Worm (Caenorhabditis elegans) whole organism, L4 larva: ENCODE results near the gene ucp-4.

Experiments used
- D1046.2 ChIP-seq: fragments of 200-800 bp; sonication (Bioruptor generic); IDR thresholded peaks from 2 replicates; pipeline ENCODE4 v1.3.6; 2022; ENCODE audit warnings: missing genetic modification characterization, missing compliant biosample characterization
- F26F4.8 ChIP-seq: fragments of 200-800 bp; sonication (Bioruptor generic); conservative IDR thresholded peaks from 2 replicates; pipeline ENCODE4 v1.3.6; 2022; ENCODE audit warnings: missing genetic modification characterization, missing compliant biosample characterization
- F44E2.7 ChIP-seq: fragments of 200-800 bp; sonication (Bioruptor generic); IDR thresholded peaks from 2 replicates; pipeline ENCODE4 v2.1.2; 2022; ENCODE audit warnings: missing genetic modification characterization, missing compliant biosample characterization
- T20F7.1 ChIP-seq: fragments of 200-800 bp; sonication (Bioruptor generic); optimal IDR thresholded peaks from 2 replicates; lab custom pipeline; 2018; ENCODE audit warnings: mild to moderate bottlenecking, missing genetic modification characterization, missing compliant biosample characterization
- T26A8.4 ChIP-seq: fragments of 200-800 bp; sonication (Bioruptor generic); IDR thresholded peaks from 2 replicates; pipeline ENCODE4 v1.3.6; 2022; ENCODE audit warnings: missing genetic modification characterization, missing compliant biosample characterization
- Y48G9A.11 ChIP-seq: fragments of 200-800 bp; sonication (Bioruptor generic); IDR thresholded peaks from 2 replicates; pipeline ENCODE4 v1.3.6; 2022; ENCODE audit warnings: missing genetic modification reagents, missing genetic modification characterization, missing compliant biosample characterization
- Y5F2A.4 ChIP-seq: fragments of 200-800 bp; sonication (Bioruptor generic); optimal IDR thresholded peaks from 2 replicates; lab custom pipeline; 2018; ENCODE audit warnings: mild to moderate bottlenecking, missing genetic modification characterization, missing compliant biosample characterization
- aha-1 ChIP-seq: fragments of 150-350 bp; peaks from one replicate; lab custom pipeline; 2014; ENCODE audit warnings: missing biosample characterization, missing genetic modification characterization
- aly-2 ChIP-seq: sonication (generic microtip); optimal IDR thresholded peaks from 2 replicates; lab custom pipeline; 2018; ENCODE audit warnings: missing biosample characterization, missing genetic modification characterization
- arid-1 ChIP-seq: fragments of 200-800 bp; sonication (Bioruptor generic); conservative IDR thresholded peaks from 2 replicates; pipeline ENCODE4 v1.3.6; 2022; ENCODE audit warnings: missing genetic modification reagents, missing genetic modification characterization, missing compliant biosample characterization
- ceh-20 ChIP-seq: fragments of 200-800 bp; sonication (Bioruptor generic); IDR thresholded peaks from 2 replicates; pipeline ENCODE4 v1.3.6; 2022; ENCODE audit warnings: missing genetic modification reagents, missing genetic modification characterization, missing compliant biosample characterization
- ceh-28 ChIP-seq: fragments of 150-350 bp; optimal IDR thresholded peaks from 2 replicates; lab custom pipeline; 2014; ENCODE audit warnings: missing biosample characterization, missing genetic modification reagents, missing genetic modification characterization
- ctbp-1 ChIP-seq: fragments of 200-800 bp; sonication (Bioruptor generic); IDR thresholded peaks from 2 replicates; pipeline ENCODE4 v1.3.6; 2022; ENCODE audit warnings: missing genetic modification reagents, missing genetic modification characterization, missing compliant biosample characterization
- daf-16 ChIP-seq, 3 experiments: sonication (generic microtip); optimal IDR thresholded peaks; 2 replicates each; lab custom pipeline; 2016 to 2017; ENCODE audit warnings: missing genetic modification characterization in 3 of 3, missing genetic modification reagents in 3 of 3, mild to moderate bottlenecking in 2 of 3, missing compliant biosample characterization in 2 of 3, missing biosample characterization in 1 of 3, moderate library complexity in 1 of 3
- daf-19 ChIP-seq: fragments of 200-800 bp; sonication (Bioruptor generic); conservative IDR thresholded peaks from 2 replicates; pipeline ENCODE4 v1.3.6; 2022; ENCODE audit warnings: missing genetic modification characterization, missing compliant biosample characterization
- daf-8 ChIP-seq: fragments of 200-800 bp; sonication (Bioruptor generic); IDR thresholded peaks from 2 replicates; pipeline ENCODE4 v1.3.6; 2022; ENCODE audit warnings: missing genetic modification characterization, missing compliant biosample characterization
- dmd-8 ChIP-seq: fragments of 200-800 bp; sonication (Bioruptor generic); IDR thresholded peaks from 2 replicates; pipeline ENCODE4 v1.3.6; 2022; ENCODE audit warnings: missing genetic modification characterization, missing compliant biosample characterization
- dmd-9 ChIP-seq: fragments of 200-800 bp; sonication (Bioruptor generic); IDR thresholded peaks from 2 replicates; pipeline ENCODE4 v1.3.6; 2022; ENCODE audit warnings: missing genetic modification reagents, missing genetic modification characterization, missing compliant biosample characterization
- egl-43 ChIP-seq: fragments of 200-800 bp; sonication (Bioruptor generic); IDR thresholded peaks from 2 replicates; pipeline ENCODE4 v1.3.6; 2022; ENCODE audit warnings: missing genetic modification reagents, missing genetic modification characterization, missing compliant biosample characterization
- hlh-11 ChIP-seq: fragments of 200-800 bp; sonication (Bioruptor generic); optimal IDR thresholded peaks from 2 replicates; lab custom pipeline; 2018; ENCODE audit warnings: mild to moderate bottlenecking, missing genetic modification characterization, missing compliant biosample characterization
- hmg-1.1 ChIP-seq: fragments of 200-800 bp; sonication (Bioruptor generic); IDR thresholded peaks from 2 replicates; pipeline ENCODE4 v1.3.6; 2022; ENCODE audit warnings: missing genetic modification reagents, missing genetic modification characterization, missing compliant biosample characterization
- lin-1 ChIP-seq: fragments of 200-800 bp; sonication (Bioruptor generic); IDR thresholded peaks from 2 replicates; pipeline ENCODE4 v1.3.6; 2022; ENCODE audit warnings: missing genetic modification reagents, missing genetic modification characterization, missing compliant biosample characterization
- lin-13 ChIP-seq: fragments of 150-350 bp; optimal IDR thresholded peaks from 2 replicates; lab custom pipeline; 2014; ENCODE audit warnings: missing biosample characterization, missing genetic modification reagents, missing genetic modification characterization
- lin-29 ChIP-seq: fragments of 200-800 bp; sonication (Bioruptor generic); IDR thresholded peaks from 2 replicates; pipeline ENCODE4 v1.3.6; 2022; ENCODE audit warnings: missing genetic modification reagents, missing genetic modification characterization, missing compliant biosample characterization
- lin-38 ChIP-seq: fragments of 200-800 bp; sonication (Bioruptor generic); IDR thresholded peaks from 2 replicates; pipeline ENCODE4 v1.3.6; 2022; ENCODE audit warnings: missing genetic modification reagents, missing genetic modification characterization, missing compliant biosample characterization
- madf-5 ChIP-seq, 2 experiments: fragments of 200-800 bp; sonication (Bioruptor generic); IDR thresholded peaks; 2 replicates each; pipeline ENCODE4 v1.3.6; 2022; ENCODE audit warnings: missing compliant biosample characterization in 2 of 2, missing genetic modification characterization in 2 of 2
- madf-9 ChIP-seq: fragments of 200-800 bp; sonication (Bioruptor generic); conservative IDR thresholded peaks from 2 replicates; pipeline ENCODE4 v1.3.6; 2022; ENCODE audit warnings: missing genetic modification reagents, missing genetic modification characterization, missing compliant biosample characterization
- mdt-29 ChIP-seq: fragments of 200-800 bp; sonication (Bioruptor generic); IDR thresholded peaks from 2 replicates; pipeline ENCODE4 v1.3.6; 2022; ENCODE audit warnings: missing genetic modification reagents, missing genetic modification characterization, missing compliant biosample characterization
- mxl-2 ChIP-seq: fragments of 200-800 bp; sonication (Bioruptor generic); conservative IDR thresholded peaks from 2 replicates; pipeline ENCODE4 v1.3.6; 2022; ENCODE audit warnings: missing genetic modification reagents, missing genetic modification characterization, missing compliant biosample characterization
- nhr-10 ChIP-seq: fragments of 150-350 bp; optimal IDR thresholded peaks from 2 replicates; lab custom pipeline; 2014; ENCODE audit warnings: missing biosample characterization, missing genetic modification characterization
- nhr-102 ChIP-seq: sonication (generic microtip); optimal IDR thresholded peaks from 2 replicates; lab custom pipeline; 2016; ENCODE audit warnings: mild to moderate bottlenecking, missing genetic modification characterization, moderate library complexity, missing compliant biosample characterization
- nhr-237 ChIP-seq: sonication (generic microtip); optimal IDR thresholded peaks from 2 replicates; lab custom pipeline; 2017; ENCODE audit warnings: missing biosample characterization, missing genetic modification characterization
- nhr-41 ChIP-seq: fragments of 200-800 bp; sonication (Bioruptor generic); IDR thresholded peaks from 2 replicates; pipeline ENCODE4 v1.3.6; 2022; ENCODE audit warnings: missing genetic modification reagents, missing genetic modification characterization, missing compliant biosample characterization
- nhr-42 ChIP-seq: fragments of 200-800 bp; sonication (Bioruptor generic); IDR thresholded peaks from 2 replicates; pipeline ENCODE4 v1.3.6; 2022; ENCODE audit warnings: missing genetic modification characterization, missing compliant biosample characterization
- nhr-6 ChIP-seq: fragments of 150-350 bp; optimal IDR thresholded peaks from 2 replicates; lab custom pipeline; 2014; ENCODE audit warnings: missing biosample characterization, missing genetic modification characterization
- pha-4 ChIP-seq, 2 experiments: fragments of 150-350 bp in 1 of 2; fragments of 200-800 bp in 1 of 2; sonication (Bioruptor generic) in 1 of 2; IDR thresholded peaks in 1 of 2; optimal IDR thresholded peaks in 1 of 2; 2 replicates each; pipeline versions ENCODE4 v1.3.6 to Lab custom; 2014 to 2022; ENCODE audit warnings: missing genetic modification characterization in 2 of 2, missing genetic modification reagents in 2 of 2, missing biosample characterization in 1 of 2, missing compliant biosample characterization in 1 of 2
- php-3 ChIP-seq: fragments of 200-800 bp; sonication (Bioruptor generic); IDR thresholded peaks from 2 replicates; pipeline ENCODE4 v1.3.6; 2022; ENCODE audit warnings: missing genetic modification reagents, missing genetic modification characterization, missing compliant biosample characterization
- rbr-2 ChIP-seq: sonication (generic microtip); optimal IDR thresholded peaks from 2 replicates; lab custom pipeline; 2016; ENCODE audit warnings: missing genotype, missing genetic modification characterization, missing compliant biosample characterization
- saeg-2 ChIP-seq: fragments of 200-800 bp; sonication (Bioruptor generic); IDR thresholded peaks from 2 replicates; pipeline ENCODE4 v1.3.6; 2022; ENCODE audit warnings: missing genetic modification reagents, missing genetic modification characterization, missing compliant biosample characterization
- sdz-12 ChIP-seq: fragments of 200-800 bp; sonication (Bioruptor generic); optimal IDR thresholded peaks from 2 replicates; lab custom pipeline; 2018; ENCODE audit warnings: mild to moderate bottlenecking, missing genetic modification characterization, missing compliant biosample characterization
- skn-1 ChIP-seq: fragments of 150-350 bp; optimal IDR thresholded peaks from 2 replicates; lab custom pipeline; 2014; ENCODE audit warnings: missing biosample characterization, missing genetic modification characterization
- spr-1 ChIP-seq: sonication (generic microtip); optimal IDR thresholded peaks from 2 replicates; lab custom pipeline; 2016; ENCODE audit warnings: mild to moderate bottlenecking, missing genetic modification characterization, missing compliant biosample characterization
- tra-1 ChIP-seq: fragments of 200-800 bp; sonication (Bioruptor generic); IDR thresholded peaks from 2 replicates; pipeline ENCODE4 v1.3.6; 2022; ENCODE audit warnings: missing genetic modification reagents, missing genetic modification characterization, missing compliant biosample characterization
- vab-7 ChIP-seq: fragments of 200-800 bp; sonication (Bioruptor generic); IDR thresholded peaks from 2 replicates; pipeline ENCODE4 v1.3.6; 2022; ENCODE audit warnings: missing genetic modification reagents, missing genetic modification characterization, missing compliant biosample characterization
- zfp-3 ChIP-seq: fragments of 200-800 bp; sonication (Bioruptor generic); conservative IDR thresholded peaks from 2 replicates; pipeline ENCODE4 v1.3.6; 2022; ENCODE audit warnings: missing genetic modification reagents, missing genetic modification characterization, missing compliant biosample characterization
- zip-11 ChIP-seq: fragments of 200-800 bp; sonication (Bioruptor generic); IDR thresholded peaks from 2 replicates; pipeline ENCODE4 v1.3.6; 2022; ENCODE audit warnings: missing genetic modification characterization, missing compliant biosample characterization

Gene ucp-4

DNA sequence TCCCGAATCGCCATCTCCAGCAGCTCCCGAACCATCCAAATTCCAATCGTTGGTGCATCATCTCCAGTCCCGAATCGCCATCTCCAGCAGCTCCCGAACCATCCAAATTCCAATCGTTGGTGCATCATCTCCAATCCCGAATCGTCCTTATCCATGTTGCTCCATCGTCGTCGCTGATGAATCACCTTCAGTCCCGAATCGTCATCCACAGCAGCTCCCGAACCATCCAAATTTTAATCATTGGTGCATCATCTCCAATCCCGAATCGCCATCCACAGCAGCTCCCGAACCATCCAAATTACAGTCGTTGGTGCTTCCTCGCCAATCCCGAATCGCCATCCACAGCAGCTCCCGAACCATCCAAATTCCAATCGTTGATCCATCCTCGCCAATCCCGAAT lies 5.2 kb downstream of the ucp-4 start:
- TF ChIP-seq T26A8.4 (peak; percentile 65), egl-43 (peak; percentile 81), lin-38 (GFP tag; lab: Robert Waterston, UW) (peak; percentile 42; the same call in 1 of the 2 replicates), zip-11 (0 out of 2 replicates have a peak, but pooled peaks have one; percentile 47), zfp-3 (peak; percentile 69; the same call in 1 of the 2 replicates), mxl-2 (GFP tag; lab: Robert Waterston, UW) (peak; percentile 30; the same call in 1 of the 2 replicates), mdt-29 (GFP tag; lab: Robert Waterston, UW) (0 out of 2 replicates have a peak, but pooled peaks have one; percentile 37), F26F4.8 (0 out of 2 replicates have a peak, but pooled peaks have one; percentile 8), madf-5 (GFP tag; IDR thresholded peaks at IDR 0.05; lab: Robert Waterston, UW) (0 out of 4 replicates have a peak, but pooled peaks of 1 of the 2 experiments have one; percentile 55)
- TF ChIP-seq, all 104 proteins: peak for 9; not testable (repeated sequence) for 95

DNA sequence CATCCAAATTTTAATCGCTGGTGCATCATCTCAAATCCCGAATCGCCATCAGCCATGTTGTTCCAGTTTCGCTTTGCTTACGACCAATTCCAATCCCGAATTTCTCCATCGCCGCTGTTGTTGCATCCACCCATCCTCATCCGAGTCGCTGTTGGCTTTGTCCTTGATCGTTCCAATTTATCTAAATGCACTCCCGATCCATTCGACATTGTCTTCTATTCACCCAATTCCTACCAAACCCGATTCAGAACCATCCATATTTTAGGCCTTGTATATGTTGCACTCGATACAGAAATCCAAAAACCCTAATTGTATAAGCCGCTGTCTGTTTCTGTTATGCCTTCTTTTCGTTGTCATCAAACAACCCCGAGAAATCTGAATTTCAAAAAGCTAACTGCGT lies 6.2 kb downstream of the ucp-4 start:
- peak; percentile 86 for TF ChIP-seq lin-29 (GFP tag; lab: Robert Waterston, UW)
- peak; percentile 63 for TF ChIP-seq lin-1 (GFP tag; lab: Robert Waterston, UW)
- TF ChIP-seq madf-5 (GFP tag; IDR thresholded peaks at IDR 0.05; lab: Robert Waterston, UW): 0 out of 4 replicates have a peak, but pooled peaks of 1 of the 2 experiments have one; percentile 64
- TF ChIP-seq nhr-10 (tag; lab: Kevin White, UChicago): no peak
- peak; percentile 71 for TF ChIP-seq mdt-29 (GFP tag; lab: Robert Waterston, UW)
- TF ChIP-seq Y48G9A.11 (GFP tag; lab: Robert Waterston, UW): peak; percentile 58
- TF ChIP-seq hlh-11 (tag; lab: Kevin White, UChicago): no peak
- peak; percentile 14; the same call in 1 of the 2 replicates for TF ChIP-seq nhr-41 (GFP tag; lab: Robert Waterston, UW)
- TF ChIP-seq madf-9 (GFP tag; lab: Robert Waterston, UW): peak; percentile 45; the same call in 1 of the 2 replicates
- peak; percentile 92 for TF ChIP-seq ceh-20 (GFP tag; lab: Robert Waterston, UW)
- no peak for TF ChIP-seq nhr-6 (tag; lab: Kevin White, UChicago)
- peak; percentile 97 for TF ChIP-seq T26A8.4
- TF ChIP-seq aha-1 (tag; lab: Kevin White, UChicago): peak; percentile 76
- TF ChIP-seq daf-8: no peak
- no peak for TF ChIP-seq T20F7.1
- TF ChIP-seq nhr-237 (tag; lab: Kevin White, UChicago): no peak
- TF ChIP-seq Y5F2A.4 (GFP tag; lab: Kevin White, UChicago): peak; percentile 13
- peak; percentile 64; the same call in 1 of the 2 replicates for TF ChIP-seq D1046.2
- TF ChIP-seq tra-1: peak; percentile 73; the same call in 1 of the 2 replicates
- peak; percentile 11 for TF ChIP-seq rbr-2
- TF ChIP-seq zfp-3: peak; percentile 95
- no peak for TF ChIP-seq aly-2 (tag; lab: Kevin White, UChicago)
- TF ChIP-seq spr-1 (tag; lab: Kevin White, UChicago): peak; percentile 51
- no peak for TF ChIP-seq ceh-28 (tag; lab: Kevin White, UChicago)
- 0 out of 2 replicates have a peak, but pooled peaks have one; percentile 4 for TF ChIP-seq dmd-9 (GFP tag; lab: Robert Waterston, UW)
- TF ChIP-seq mxl-2 (GFP tag; lab: Robert Waterston, UW): peak; percentile 59; the same call in 1 of the 2 replicates
- peak; percentile 81 for TF ChIP-seq php-3 (GFP tag; lab: Robert Waterston, UW)
- no peak; the same call in 1 of the 2 replicates for TF ChIP-seq ctbp-1
- no peak for TF ChIP-seq skn-1 (tag; lab: Kevin White, UChicago)
- 0 out of 2 replicates have a peak, but pooled peaks have one; percentile 50 for TF ChIP-seq arid-1 (GFP tag; lab: Robert Waterston, UW)
- TF ChIP-seq hmg-1.1 (GFP tag; lab: Robert Waterston, UW): peak; percentile 55
- TF ChIP-seq nhr-102: peak; percentile 52
- TF ChIP-seq sdz-12 (GFP tag; lab: Kevin White, UChicago): peak; percentile 82
- TF ChIP-seq F44E2.7 (GFP tag; lab: Robert Waterston, UW): 0 out of 2 replicates have a peak, but pooled peaks have one; percentile 31
- peak; percentile 90 for TF ChIP-seq pha-4 (GFP tag; IDR thresholded peaks at IDR 0.05; lab: Robert Waterston, UW)
- TF ChIP-seq pha-4 (tag; optimal IDR thresholded peaks at IDR 0.05; lab: Kevin White, UChicago): no peak
- peak; percentile 58 for TF ChIP-seq vab-7 (GFP tag; lab: Robert Waterston, UW)
- peak; percentile 78 for TF ChIP-seq lin-38 (GFP tag; lab: Robert Waterston, UW)
- TF ChIP-seq nhr-42 (GFP tag; lab: Robert Waterston, UW): peak; percentile 88
- TF ChIP-seq dmd-8: 0 out of 2 replicates have a peak, but pooled peaks have one; percentile 18
- no peak for TF ChIP-seq lin-13 (GFP tag; lab: Kevin White, UChicago)
- peak; percentile 89 for TF ChIP-seq daf-19 (GFP tag; lab: Robert Waterston, UW)
- peak; percentile 61; the same call in 1 of the 2 replicates for TF ChIP-seq saeg-2 (GFP tag; lab: Robert Waterston, UW)
- TF ChIP-seq daf-16 (GFP tag; optimal IDR thresholded peaks at IDR 0.05; lab: Kevin White, UChicago): peak in 1 of 2 experiments; percentile 74
- no peak for TF ChIP-seq daf-16 (tag; optimal IDR thresholded peaks at IDR 0.05; lab: Kevin White, UChicago)
